Worm (Caenorhabditis elegans) whole organism, late embryonic: Measurements from ENCODE around the gene C02E7.7.

ENCODE experiments used
- C38D4.7 ChIP-seq: fragments of 200-800 bp; sonication (Bioruptor generic); optimal IDR thresholded peaks from 2 replicates; lab custom pipeline; 2018; ENCODE audit warnings: mild to moderate bottlenecking, missing genetic modification characterization, moderate library complexity, missing compliant biosample characterization
- ama-1 ChIP-seq: fragments of 150-350 bp; optimal IDR thresholded peaks from 2 replicates; lab custom pipeline; 2014
- ceh-24 ChIP-seq: sonication (generic microtip); optimal IDR thresholded peaks from 2 replicates; lab custom pipeline; 2016; ENCODE audit warnings: mild to moderate bottlenecking, missing genetic modification characterization, missing compliant biosample characterization
- ceh-30 ChIP-seq: fragments of 150-350 bp; optimal IDR thresholded peaks from 2 replicates; lab custom pipeline; 2014; ENCODE audit warnings: missing biosample characterization, missing genetic modification characterization
- ceh-9 ChIP-seq: sonication (generic microtip); optimal IDR thresholded peaks from 2 replicates; lab custom pipeline; 2016; ENCODE audit warnings: mild to moderate bottlenecking, missing genetic modification characterization, inconsistent platforms, missing compliant biosample characterization
- elt-2 ChIP-seq: sonication (generic microtip); optimal IDR thresholded peaks from 2 replicates; lab custom pipeline; 2016; ENCODE audit warnings: missing genetic modification reagents, missing genetic modification characterization, missing compliant biosample characterization
- hlh-15 ChIP-seq: sonication (generic microtip); optimal IDR thresholded peaks from 2 replicates; lab custom pipeline; 2016; ENCODE audit warnings: missing genetic modification characterization, missing compliant biosample characterization
- lin-11 ChIP-seq: fragments of 200-800 bp; sonication (Bioruptor generic); optimal IDR thresholded peaks from 2 replicates; lab custom pipeline; 2018; ENCODE audit warnings: mild to moderate bottlenecking, missing genetic modification characterization, missing compliant biosample characterization
- pax-1 ChIP-seq: fragments of 150-350 bp; optimal IDR thresholded peaks from 2 replicates; lab custom pipeline; 2014; ENCODE audit warnings: missing biosample characterization, missing genetic modification characterization
- rnt-1 ChIP-seq: sonication (generic microtip); optimal IDR thresholded peaks from 2 replicates; lab custom pipeline; 2016; ENCODE audit warnings: missing genetic modification characterization, missing compliant biosample characterization
- tbx-2 ChIP-seq: sonication (generic microtip); optimal IDR thresholded peaks from 2 replicates; lab custom pipeline; 2016; ENCODE audit warnings: missing genetic modification characterization, missing compliant biosample characterization
- unc-55 ChIP-seq: sonication (generic microtip); optimal IDR thresholded peaks from 2 replicates; lab custom pipeline; 2017; ENCODE audit warnings: missing biosample characterization, missing genetic modification reagents, missing genetic modification characterization

DNA sequence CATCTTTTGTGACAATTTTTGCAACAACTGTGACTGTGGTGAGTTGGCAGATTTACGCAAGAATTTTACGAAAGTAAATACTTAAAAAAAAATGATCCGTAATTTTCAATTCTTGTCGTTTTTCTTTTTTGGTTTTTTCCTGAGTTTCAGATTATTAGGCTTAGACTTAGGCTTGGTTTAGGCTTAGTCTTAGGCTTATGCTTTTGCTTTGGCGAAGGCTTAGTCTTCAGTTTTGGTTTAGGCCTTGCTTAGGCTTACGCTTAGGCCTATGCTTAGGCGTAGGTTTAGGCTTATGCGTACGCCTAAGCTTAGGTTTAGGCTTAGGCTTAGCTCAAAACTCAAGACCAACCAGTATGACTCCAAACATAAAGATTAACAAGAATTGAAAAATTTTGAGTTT is 39.2 kb upstream of the C02E7.7 start:
- TF ChIP-seq rnt-1 (tag; lab: Kevin White, UChicago) = no peak
- TF ChIP-seq C38D4.7 (GFP tag; lab: Kevin White, UChicago) = no peak
- no peak for TF ChIP-seq ceh-9
- no peak for TF ChIP-seq elt-2 (tag; lab: Kevin White, UChicago)
- TF ChIP-seq lin-11 (tag; lab: Kevin White, UChicago) = no peak
- no peak for TF ChIP-seq tbx-2 (tag; lab: Kevin White, UChicago)
- no peak for TF ChIP-seq ceh-30
- TF ChIP-seq ceh-24 = no peak
- no peak for TF ChIP-seq unc-55 (GFP tag; lab: Kevin White, UChicago)
- TF ChIP-seq pax-1 (tag; lab: Kevin White, UChicago) = no peak
- TF ChIP-seq ama-1 (lab: Kevin White, UChicago) = no peak
- no peak for TF ChIP-seq hlh-15 (tag; lab: Kevin White, UChicago)
